Worm (Caenorhabditis elegans) whole organism, L4 larva: ENCODE data around the gene dnc-3.

Source experiments
- Y105C5A.15 ChIP-seq: fragments of 200-800 bp; sonication (Bioruptor generic); IDR thresholded peaks from 2 replicates; pipeline ENCODE4 v1.3.6; 2022; ENCODE audit warnings: missing genetic modification characterization, missing compliant biosample characterization
- aly-2 ChIP-seq: sonication (generic microtip); optimal IDR thresholded peaks from 2 replicates; lab custom pipeline; 2018; ENCODE audit warnings: missing biosample characterization, missing genetic modification characterization
- ama-1 ChIP-seq: fragments of 150-350 bp; optimal IDR thresholded peaks from 2 replicates; lab custom pipeline; 2014; ENCODE audit warnings: inconsistent platforms, mixed read lengths
- cey-2 ChIP-seq: sonication (generic microtip); optimal IDR thresholded peaks from 3 replicates; lab custom pipeline; 2017; ENCODE audit warnings: missing genetic modification characterization, mild to moderate bottlenecking, missing compliant biosample characterization, antibody characterized with exemption, borderline replicate concordance; ENCODE audit not compliant: insufficient read depth
- ctbp-1 ChIP-seq: fragments of 200-800 bp; sonication (Bioruptor generic); IDR thresholded peaks from 2 replicates; pipeline ENCODE4 v1.3.6; 2022; ENCODE audit warnings: missing genetic modification reagents, missing genetic modification characterization, missing compliant biosample characterization
- lin-13 ChIP-seq: fragments of 150-350 bp; optimal IDR thresholded peaks from 2 replicates; lab custom pipeline; 2014; ENCODE audit warnings: missing biosample characterization, missing genetic modification reagents, missing genetic modification characterization
- lsy-2 ChIP-seq, 2 experiments: fragments of 150-350 bp in 1 of 2; sonication (generic microtip) in 1 of 2; optimal IDR thresholded peaks; 2 replicates each; lab custom pipeline; 2014 to 2017; ENCODE audit warnings: missing biosample characterization in 2 of 2, missing genetic modification characterization in 2 of 2
- mdl-1 ChIP-seq, 2 experiments: fragments of 150-350 bp in 1 of 2; sonication (generic microtip) in 1 of 2; optimal IDR thresholded peaks; 2 replicates each; lab custom pipeline; 2014 to 2017; ENCODE audit warnings: missing biosample characterization in 2 of 2, missing genetic modification characterization in 2 of 2
- mdt-29 ChIP-seq: fragments of 200-800 bp; sonication (Bioruptor generic); IDR thresholded peaks from 2 replicates; pipeline ENCODE4 v1.3.6; 2022; ENCODE audit warnings: missing genetic modification reagents, missing genetic modification characterization, missing compliant biosample characterization
- nhr-6 ChIP-seq: fragments of 150-350 bp; optimal IDR thresholded peaks from 2 replicates; lab custom pipeline; 2014; ENCODE audit warnings: missing biosample characterization, missing genetic modification characterization
- snpc-4 ChIP-seq: fragments of 150-350 bp; optimal IDR thresholded peaks from 2 replicates; lab custom pipeline; 2014; ENCODE audit warnings: missing biosample characterization, missing genetic modification characterization
- zag-1 ChIP-seq: fragments of 150-350 bp; optimal IDR thresholded peaks from 2 replicates; lab custom pipeline; 2014; ENCODE audit warnings: missing biosample characterization, missing genetic modification characterization

DNA sequence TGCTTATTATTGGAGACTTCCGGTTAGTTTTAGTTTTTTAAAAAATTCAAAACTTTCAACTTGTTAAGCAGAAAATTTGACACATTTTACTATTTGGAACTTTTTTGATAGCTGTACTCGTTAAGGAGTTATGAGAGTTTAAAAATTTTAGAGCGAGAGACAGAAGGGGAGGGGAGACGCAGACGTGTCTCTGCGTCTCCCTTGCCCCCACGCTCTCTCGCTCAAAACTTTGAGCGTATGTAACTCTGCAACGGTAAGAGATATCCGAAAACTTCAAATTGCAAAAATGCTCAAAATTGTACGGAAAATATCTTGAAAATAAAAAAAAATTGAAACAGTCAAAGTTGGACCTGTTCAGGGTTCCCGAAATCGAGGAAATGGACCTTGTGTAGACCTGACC, 37.3 kb upstream of the dnc-3 start:
- TF ChIP-seq snpc-4 (tag; lab: Kevin White, UChicago) (no peak), mdt-29 (GFP tag; lab: Robert Waterston, UW) (no peak), nhr-6 (tag; lab: Kevin White, UChicago) (no peak), ama-1 (no peak), Y105C5A.15 (GFP tag; lab: Robert Waterston, UW) (no peak), aly-2 (tag; lab: Kevin White, UChicago) (no peak), lsy-2 (tag; optimal IDR thresholded peaks at IDR 0.05; lab: Kevin White, UChicago) (no peak), mdl-1 (tag; optimal IDR thresholded peaks at IDR 0.05; lab: Kevin White, UChicago) (no peak), zag-1 (tag; lab: Kevin White, UChicago) (no peak), cey-2 (tag; lab: Kevin White, UChicago) (no peak), lin-13 (no peak), ctbp-1 (no peak)
